Worm (Caenorhabditis elegans): ENCODE data around the gene C48B4.13.

C48B4.13 gene

DNA sequence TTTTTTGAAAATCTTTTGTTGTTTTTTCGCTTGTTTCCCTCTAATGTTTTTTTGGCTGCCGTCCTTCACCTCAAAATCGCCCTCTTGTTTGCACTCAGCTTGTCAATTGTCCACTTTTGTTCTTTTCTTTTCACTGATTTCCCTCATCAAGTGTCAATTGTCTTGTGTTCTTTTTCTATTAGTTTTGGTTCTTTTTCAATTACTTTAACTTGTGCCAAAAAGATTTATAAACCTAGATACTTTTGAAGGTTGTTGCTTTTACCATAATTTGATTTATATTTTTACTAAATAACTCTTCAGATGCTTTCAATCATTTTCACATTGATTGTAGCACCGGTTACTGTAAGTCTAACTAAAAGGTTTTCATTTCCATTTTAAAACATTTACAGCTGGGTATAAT, at the start of gene C48B4.13:
Gene C48B4.13, plus strand, starts transcription at position 301 of the 400 bp plus-strand sequence.
- no peak for TF ChIP-seq ref-1 (GFP tag; conservative IDR thresholded peaks at IDR 0.05)
- no peak for TF ChIP-seq klf-2 (GFP tag; conservative IDR thresholded peaks at IDR 0.05)
- no peak for TF ChIP-seq cog-1 (tag; optimal IDR thresholded peaks at IDR 0.05)
- TF ChIP-seq ztf-29 (GFP tag; IDR thresholded peaks at IDR 0.05), result no peak
- no peak for TF ChIP-seq ztf-23 (GFP tag; IDR thresholded peaks at IDR 0.05)
- no peak for TF ChIP-seq tab-1 (GFP tag; IDR thresholded peaks at IDR 0.05)
- TF ChIP-seq med-1 (GFP tag; optimal IDR thresholded peaks at IDR 0.05; ENCODE audit: insufficient read depth), result no peak
- no peak for TF ChIP-seq flt-1 (GFP tag; IDR thresholded peaks at IDR 0.05)
- TF ChIP-seq T22C8.4 (GFP tag; IDR thresholded peaks at IDR 0.05), result no peak

DNA sequence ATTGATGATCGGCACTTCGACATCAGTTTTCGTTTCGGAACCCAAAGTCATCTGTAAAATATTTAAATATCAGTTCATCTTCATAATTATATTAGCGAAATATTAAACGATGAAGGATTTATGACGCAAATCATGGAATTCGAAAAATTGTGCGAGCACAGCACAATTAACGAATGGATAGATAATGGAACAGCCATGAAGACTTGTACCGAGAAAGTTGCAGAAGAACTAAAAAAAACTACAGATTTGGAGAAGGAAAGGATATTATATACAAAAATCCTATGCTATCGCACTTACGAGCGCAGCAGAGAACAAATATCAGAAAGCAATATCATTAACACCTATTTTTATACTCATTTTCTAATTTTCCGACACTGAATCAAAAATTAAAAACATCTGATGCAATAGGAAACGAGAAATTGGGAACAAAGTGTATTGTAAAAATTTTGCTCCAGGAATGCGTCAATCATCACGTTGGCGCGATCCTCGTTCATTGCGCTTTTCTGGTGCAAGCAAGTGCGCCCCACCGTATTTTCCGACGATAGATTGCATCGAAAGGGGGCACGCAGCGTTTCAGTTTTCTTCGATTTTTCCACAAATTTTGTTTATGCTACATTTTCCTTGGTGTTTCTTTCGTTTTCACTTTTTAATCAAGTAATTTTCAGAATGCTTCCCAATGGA, 47.0 kb upstream of the C48B4.13 start, which contains the start of the genes clu-1 and prp-40:
Gene clu-1, minus strand, starts transcription at position 51 of the 681 bp plus-strand sequence.
Gene prp-40, plus strand, starts transcription at position 666 of the 681 bp plus-strand sequence.
- TF ChIP-seq cog-1 (tag; optimal IDR thresholded peaks at IDR 0.05), result peak; percentile 63
- no peak for TF ChIP-seq klf-2 (GFP tag; conservative IDR thresholded peaks at IDR 0.05)

DNA sequence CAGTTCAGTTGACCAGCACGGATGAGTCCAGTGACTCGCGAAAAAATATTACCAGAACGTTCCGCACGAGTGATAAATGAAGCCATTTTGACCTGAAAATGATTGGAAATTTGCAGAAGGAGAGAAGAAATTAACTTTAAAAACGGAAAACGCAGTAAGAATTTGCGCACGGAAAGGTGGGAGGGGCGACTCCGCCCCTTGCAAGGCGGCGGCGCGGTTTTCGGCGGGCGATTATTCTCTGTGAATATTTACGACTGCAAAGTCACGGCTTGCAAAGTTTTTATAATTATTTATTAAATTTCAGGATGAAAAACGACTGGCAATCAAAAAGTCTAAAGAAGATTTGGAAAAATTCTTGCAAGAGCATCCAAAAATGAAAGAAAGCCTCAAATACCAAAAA, 45.0 kb upstream of the C48B4.13 start, which contains the start of gene mrps-23:
Gene mrps-23, minus strand, starts transcription at position 92 of the 400 bp plus-strand sequence.
- peak; percentile 49 for TF ChIP-seq flt-1 (GFP tag; IDR thresholded peaks at IDR 0.05)
- no peak for TF ChIP-seq ref-1 (GFP tag; conservative IDR thresholded peaks at IDR 0.05)
- TF ChIP-seq ztf-23 (GFP tag; IDR thresholded peaks at IDR 0.05), result 0 out of 2 replicates have a peak, but pooled peaks have one; percentile 62

DNA sequence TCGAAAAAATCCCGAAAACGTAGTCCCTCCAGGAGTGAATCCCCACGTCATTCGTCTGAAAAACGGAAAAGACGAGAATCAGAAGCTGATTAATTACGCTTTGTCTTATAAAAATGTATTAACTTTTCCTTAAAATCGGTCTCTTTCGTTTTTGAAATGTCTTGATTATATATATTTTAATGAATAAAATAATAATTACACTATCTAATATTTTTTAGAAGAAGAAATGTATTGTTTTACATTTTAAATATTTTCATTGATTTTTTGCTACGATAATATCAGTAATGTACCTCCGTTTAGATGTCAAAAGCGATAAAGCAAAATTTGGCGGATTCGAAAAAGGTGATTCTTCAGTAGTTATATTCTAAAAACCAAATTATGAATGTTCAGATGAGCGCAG, 43.3 kb upstream of the C48B4.13 start, which contains the start of gene trpp-3:
Gene trpp-3, plus strand, starts transcription at position 301 of the 400 bp plus-strand sequence.
- TF ChIP-seq flt-1 (GFP tag; IDR thresholded peaks at IDR 0.05) (no peak), med-1 (GFP tag; optimal IDR thresholded peaks at IDR 0.05; ENCODE audit: insufficient read depth) (no peak), cog-1 (tag; optimal IDR thresholded peaks at IDR 0.05) (no peak), klf-2 (GFP tag; conservative IDR thresholded peaks at IDR 0.05) (no peak), ztf-23 (GFP tag; IDR thresholded peaks at IDR 0.05) (no peak)

DNA sequence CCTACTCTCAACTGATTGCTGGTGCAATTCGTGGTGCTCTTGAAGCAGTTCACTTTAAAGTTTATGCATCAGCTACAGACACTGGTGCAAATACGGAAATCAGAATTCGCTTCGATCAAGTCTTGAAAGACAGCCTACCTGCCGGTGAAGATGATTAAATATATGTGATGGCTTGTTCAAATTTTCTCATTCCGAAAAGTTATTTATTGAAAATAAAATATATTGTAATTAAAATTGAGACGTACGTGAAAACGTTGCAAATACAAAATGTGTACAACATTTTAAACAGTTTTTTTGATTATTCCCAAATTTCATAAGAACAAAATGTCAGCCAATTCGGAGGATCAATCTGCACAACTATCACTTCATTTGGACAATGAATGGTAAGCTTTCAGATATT, 41.7 kb upstream of the C48B4.13 start, which contains the start of gene ZK1098.6:
Gene ZK1098.6, plus strand, starts transcription at position 301 of the 400 bp plus-strand sequence.
- no peak for TF ChIP-seq klf-2 (GFP tag; conservative IDR thresholded peaks at IDR 0.05)
- no peak for TF ChIP-seq ref-1 (GFP tag; conservative IDR thresholded peaks at IDR 0.05)
- no peak for TF ChIP-seq med-1 (GFP tag; optimal IDR thresholded peaks at IDR 0.05; ENCODE audit: insufficient read depth)
- no peak for TF ChIP-seq T22C8.4 (GFP tag; IDR thresholded peaks at IDR 0.05)
- TF ChIP-seq flt-1 (GFP tag; IDR thresholded peaks at IDR 0.05), result no peak
- TF ChIP-seq cog-1 (tag; optimal IDR thresholded peaks at IDR 0.05), result no peak
- TF ChIP-seq ztf-29 (GFP tag; IDR thresholded peaks at IDR 0.05), result no peak

DNA sequence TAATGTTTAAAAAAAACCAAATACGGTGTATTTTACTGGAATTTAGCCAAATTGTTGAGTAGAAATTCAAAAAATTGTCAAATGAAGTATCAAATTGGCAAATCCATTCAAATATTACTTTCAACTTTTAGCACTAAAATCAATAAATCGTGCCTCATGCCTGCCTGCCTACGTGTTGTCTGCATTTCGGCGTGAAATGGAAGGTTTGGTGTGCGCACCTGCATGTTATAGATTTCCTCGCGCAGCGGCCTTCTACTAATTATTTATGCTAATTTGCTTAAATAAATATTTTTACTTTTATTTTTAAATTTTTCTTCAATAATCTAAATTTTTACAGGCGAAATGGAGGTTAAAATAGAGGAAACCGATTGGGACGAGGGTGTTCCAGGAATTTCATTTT, 39.7 kb upstream of the C48B4.13 start, which contains the start of gene ZK1098.2:
Gene ZK1098.2, plus strand, starts transcription at position 336 of the 400 bp plus-strand sequence.
- TF ChIP-seq T22C8.4 (GFP tag; IDR thresholded peaks at IDR 0.05) (peak; percentile 38; the same call in 1 of the 2 replicates), flt-1 (GFP tag; IDR thresholded peaks at IDR 0.05) (no peak), med-1 (GFP tag; optimal IDR thresholded peaks at IDR 0.05; ENCODE audit: insufficient read depth) (no peak)

DNA sequence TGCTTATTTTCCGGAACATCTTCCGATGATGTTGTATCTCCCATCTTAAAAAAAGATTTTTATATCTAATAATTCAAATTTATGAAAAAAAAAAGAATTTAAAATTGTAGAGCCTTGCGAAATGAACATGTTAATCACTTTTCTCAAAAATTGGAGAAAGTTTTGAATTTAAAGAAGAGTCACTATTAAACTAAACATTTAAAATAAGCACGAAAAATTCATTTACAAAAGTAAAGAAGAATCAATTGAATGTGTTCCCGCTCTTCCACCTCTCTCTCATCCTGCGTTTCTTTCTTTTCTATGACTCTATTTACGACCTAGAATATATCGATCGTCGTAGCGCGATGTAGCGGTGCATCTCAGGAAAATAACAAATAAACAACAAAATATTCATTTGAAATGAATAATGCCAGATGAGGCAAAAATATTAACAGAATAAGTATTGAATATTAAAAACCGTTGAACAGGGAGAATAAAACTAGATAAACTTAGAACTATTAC, 29.8 kb upstream of the C48B4.13 start, which contains the start of gene ZK1098.3:
Gene ZK1098.3, minus strand, starts transcription at position 51 of the 501 bp plus-strand sequence.
- TF ChIP-seq ztf-23 (GFP tag; IDR thresholded peaks at IDR 0.05) (no peak), cog-1 (tag; optimal IDR thresholded peaks at IDR 0.05) (no peak), T22C8.4 (GFP tag; IDR thresholded peaks at IDR 0.05) (peak; percentile 65; the same call in 1 of the 2 replicates)

DNA sequence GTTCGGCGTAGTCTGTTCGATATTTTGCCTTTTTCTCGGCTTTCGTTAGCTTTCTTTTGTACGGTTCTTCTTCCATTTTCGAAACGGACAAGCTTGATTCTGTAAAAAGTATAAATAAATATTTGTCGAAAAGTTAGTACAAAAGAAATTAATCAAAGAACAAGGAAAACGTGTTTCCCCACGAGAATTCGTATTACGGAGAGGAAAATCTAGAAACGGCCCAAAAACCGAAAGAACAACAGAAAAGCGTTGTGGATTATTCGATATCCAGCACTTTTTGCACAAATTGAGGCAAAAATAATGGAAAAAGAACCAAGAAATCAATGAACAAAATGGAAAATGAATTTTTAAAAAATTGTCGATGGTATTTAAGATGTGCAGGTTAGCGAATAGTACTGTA, 26.3 kb upstream of the C48B4.13 start, which contains the start of gene mut-7:
Gene mut-7, minus strand, starts transcription at position 101 of the 400 bp plus-strand sequence.
- TF ChIP-seq klf-2 (GFP tag; conservative IDR thresholded peaks at IDR 0.05) (no peak), cog-1 (tag; optimal IDR thresholded peaks at IDR 0.05) (no peak), ref-1 (GFP tag; conservative IDR thresholded peaks at IDR 0.05) (no peak), ztf-23 (GFP tag; IDR thresholded peaks at IDR 0.05) (no peak), T22C8.4 (GFP tag; IDR thresholded peaks at IDR 0.05) (no peak), tab-1 (GFP tag; IDR thresholded peaks at IDR 0.05) (no peak), ztf-29 (GFP tag; IDR thresholded peaks at IDR 0.05) (no peak), med-1 (GFP tag; optimal IDR thresholded peaks at IDR 0.05; ENCODE audit: insufficient read depth) (no peak), flt-1 (GFP tag; IDR thresholded peaks at IDR 0.05) (no peak)

DNA sequence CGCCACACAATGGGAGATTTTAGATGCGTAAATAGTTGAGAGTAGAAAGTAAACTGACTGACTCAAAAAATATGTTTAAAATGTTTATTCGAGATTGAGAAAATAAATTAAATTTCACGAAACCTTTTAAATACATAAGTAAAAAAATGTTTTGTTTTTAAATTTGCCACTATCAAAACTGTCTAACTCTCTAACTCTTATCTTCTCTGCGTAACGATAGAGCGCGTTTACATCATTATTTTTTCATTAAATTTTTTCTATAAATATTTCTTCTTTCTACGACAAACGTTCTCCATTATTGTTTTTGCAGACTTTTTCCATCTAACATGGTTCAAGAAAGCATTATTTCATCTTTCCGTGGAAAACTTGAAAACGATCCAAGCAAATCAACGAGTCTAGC, 25.7 kb upstream of the C48B4.13 start, which contains the start of gene eif-2Balpha:
Gene eif-2Balpha, plus strand, starts transcription at position 304 of the 400 bp plus-strand sequence.
- no peak for TF ChIP-seq cog-1 (tag; optimal IDR thresholded peaks at IDR 0.05)
- TF ChIP-seq flt-1 (GFP tag; IDR thresholded peaks at IDR 0.05), result no peak
- no peak for TF ChIP-seq ref-1 (GFP tag; conservative IDR thresholded peaks at IDR 0.05)
- no peak for TF ChIP-seq T22C8.4 (GFP tag; IDR thresholded peaks at IDR 0.05)

DNA sequence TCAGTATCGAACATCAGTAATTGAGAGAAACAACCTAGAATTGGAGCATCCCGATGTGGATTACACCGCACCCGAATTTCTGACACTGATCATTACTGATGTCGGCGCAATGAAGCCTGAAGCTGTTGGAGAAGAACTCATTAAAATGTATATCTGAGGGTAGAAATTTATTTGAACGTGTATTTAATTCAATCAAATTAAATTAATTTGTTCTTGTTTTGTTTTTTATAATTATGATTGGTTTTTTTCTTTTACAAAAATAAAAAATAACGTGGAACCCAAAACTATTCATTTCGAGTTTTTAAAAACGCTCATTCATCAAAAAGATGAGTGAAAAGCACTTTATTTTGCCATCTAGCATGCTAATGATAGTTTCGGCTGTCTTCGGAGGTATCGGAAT, 24.4 kb upstream of the C48B4.13 start, which contains the start of gene ZK1098.9:
Gene ZK1098.9, plus strand, starts transcription at position 301 of the 400 bp plus-strand sequence.
- TF ChIP-seq ref-1 (GFP tag; conservative IDR thresholded peaks at IDR 0.05), result no peak
- TF ChIP-seq flt-1 (GFP tag; IDR thresholded peaks at IDR 0.05), result no peak
- no peak for TF ChIP-seq med-1 (GFP tag; optimal IDR thresholded peaks at IDR 0.05; ENCODE audit: insufficient read depth)
- TF ChIP-seq ztf-23 (GFP tag; IDR thresholded peaks at IDR 0.05), result no peak
- no peak for TF ChIP-seq ztf-29 (GFP tag; IDR thresholded peaks at IDR 0.05)
- no peak for TF ChIP-seq klf-2 (GFP tag; conservative IDR thresholded peaks at IDR 0.05)
- TF ChIP-seq tab-1 (GFP tag; IDR thresholded peaks at IDR 0.05), result no peak
- TF ChIP-seq cog-1 (tag; optimal IDR thresholded peaks at IDR 0.05), result no peak
- no peak for TF ChIP-seq T22C8.4 (GFP tag; IDR thresholded peaks at IDR 0.05)
